Worm (Caenorhabditis elegans): Measurements from ENCODE around the gene grd-4.

DNA sequence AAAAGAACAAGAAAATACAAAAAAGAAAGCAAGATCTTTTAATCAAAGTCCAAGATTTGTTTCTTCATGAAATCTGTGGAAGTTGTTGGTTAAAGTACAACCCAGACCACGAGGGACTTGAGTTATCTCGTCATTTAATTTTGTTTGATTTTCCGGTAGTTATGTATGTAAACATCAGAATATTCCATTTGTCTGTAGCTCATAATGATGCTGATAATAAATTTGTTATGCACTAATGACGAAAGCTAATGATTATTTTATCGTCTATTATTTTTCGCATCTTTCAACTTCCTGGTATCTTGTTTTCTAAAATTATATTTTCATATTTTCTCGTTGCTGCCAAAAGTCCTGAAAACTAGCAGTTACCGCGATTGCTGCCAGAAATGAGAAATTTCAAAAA is 22.0 kb downstream of the grd-4 start:
- TF ChIP-seq elt-3 (tag; optimal IDR thresholded peaks at IDR 0.05) (no peak), lin-15B (tag; optimal IDR thresholded peaks at IDR 0.05) (no peak), sptf-1 (tag; optimal IDR thresholded peaks at IDR 0.05) (no peak), egl-27 (tag; optimal IDR thresholded peaks at IDR 0.05) (no peak), C34B4.2 (tag; optimal IDR thresholded peaks at IDR 0.05) (no peak), ama-1 (optimal IDR thresholded peaks at IDR 0.05) (no peak), pqm-1 (tag; optimal IDR thresholded peaks at IDR 0.05) (no peak), efl-1 (optimal IDR thresholded peaks at IDR 0.05) (no peak), efl-1 (GFP tag; optimal IDR thresholded peaks at IDR 0.05 in 1 of 2) (no peak)
